Worm (Caenorhabditis elegans) whole organism, mixed stage, embryonic: ENCODE results near the gene tag-51.

ENCODE experiments used
- M03D4.4 ChIP-seq: sonication (generic microtip); optimal IDR thresholded peaks from 2 replicates; lab custom pipeline; 2017; ENCODE audit warnings: mild to moderate bottlenecking, missing genetic modification characterization, missing compliant biosample characterization
- bed-3 ChIP-seq: fragments of 200-800 bp; sonication (Bioruptor generic); optimal IDR thresholded peaks from 3 replicates; lab custom pipeline; 2018; ENCODE audit warnings: mild to moderate bottlenecking, missing genetic modification characterization, moderate library complexity, missing compliant biosample characterization
- blmp-1 ChIP-seq: fragments of 150-350 bp; optimal IDR thresholded peaks from 2 replicates; lab custom pipeline; 2014; ENCODE audit warnings: missing biosample characterization, missing genetic modification characterization
- ceh-39 ChIP-seq: fragments of 150-350 bp; optimal IDR thresholded peaks from 2 replicates; lab custom pipeline; 2014; ENCODE audit warnings: missing biosample characterization, missing genetic modification characterization
- ceh-43 ChIP-seq: fragments of 200-800 bp; sonication (Bioruptor generic); optimal IDR thresholded peaks from 2 replicates; lab custom pipeline; 2018; ENCODE audit warnings: mild to moderate bottlenecking, missing genetic modification characterization, moderate library complexity, missing compliant biosample characterization
- ces-1 ChIP-seq: fragments of 150-350 bp; optimal IDR thresholded peaks from 2 replicates; lab custom pipeline; 2014; ENCODE audit warnings: missing biosample characterization, missing genetic modification reagents, missing genetic modification characterization
- cnd-1 ChIP-seq: fragments of 200-800 bp; sonication (Bioruptor generic); optimal IDR thresholded peaks from 2 replicates; lab custom pipeline; 2018; ENCODE audit warnings: mild to moderate bottlenecking, missing genetic modification characterization, missing compliant biosample characterization
- drap-1 ChIP-seq: fragments of 200-800 bp; sonication (Bioruptor generic); optimal IDR thresholded peaks from 3 replicates; lab custom pipeline; 2018; ENCODE audit warnings: mild to moderate bottlenecking, missing genetic modification characterization, missing compliant biosample characterization
- elt-1 ChIP-seq: sonication (generic microtip); optimal IDR thresholded peaks from 2 replicates; lab custom pipeline; 2017; ENCODE audit warnings: missing genetic modification characterization, mild to moderate bottlenecking, missing compliant biosample characterization, antibody characterized with exemption, moderate library complexity, borderline replicate concordance; ENCODE audit not compliant: insufficient read depth
- elt-3 ChIP-seq: fragments of 150-350 bp; optimal IDR thresholded peaks from 2 replicates; lab custom pipeline; 2014; ENCODE audit warnings: missing biosample characterization, missing genetic modification characterization
- flh-1 ChIP-seq: fragments of 200-800 bp; sonication (Bioruptor generic); optimal IDR thresholded peaks from 2 replicates; lab custom pipeline; 2018; ENCODE audit warnings: mild to moderate bottlenecking, missing genetic modification characterization, moderate library complexity, missing compliant biosample characterization
- ham-2 ChIP-seq: fragments of 200-800 bp; sonication (Bioruptor generic); optimal IDR thresholded peaks from 2 replicates; lab custom pipeline; 2018; ENCODE audit warnings: mild to moderate bottlenecking, missing genetic modification characterization, missing compliant biosample characterization
- hlh-1 ChIP-seq: fragments of 150-350 bp; optimal IDR thresholded peaks from 2 replicates; lab custom pipeline; 2014; ENCODE audit warnings: missing biosample characterization, missing genetic modification reagents, missing genetic modification characterization
- lin-13 ChIP-seq: fragments of 150-350 bp; optimal IDR thresholded peaks from 2 replicates; lab custom pipeline; 2014; ENCODE audit warnings: missing biosample characterization, missing genetic modification characterization
- lin-32 ChIP-seq: fragments of 200-800 bp; sonication (Bioruptor generic); optimal IDR thresholded peaks from 2 replicates; lab custom pipeline; 2018; ENCODE audit warnings: mild to moderate bottlenecking, missing genetic modification characterization, missing compliant biosample characterization
- lsy-2 ChIP-seq: fragments of 150-350 bp; optimal IDR thresholded peaks from 2 replicates; lab custom pipeline; 2014; ENCODE audit warnings: missing biosample characterization, missing genetic modification characterization
- mab-5 ChIP-seq: fragments of 150-350 bp; optimal IDR thresholded peaks from 2 replicates; lab custom pipeline; 2014; ENCODE audit warnings: missing biosample characterization, missing genetic modification characterization
- mls-2 ChIP-seq: sonication (generic microtip); optimal IDR thresholded peaks from 2 replicates; lab custom pipeline; 2016; ENCODE audit warnings: mild to moderate bottlenecking, missing genetic modification characterization, moderate library complexity, missing compliant biosample characterization
- nhr-12 ChIP-seq: fragments of 150-350 bp; optimal IDR thresholded peaks from 2 replicates; lab custom pipeline; 2014; ENCODE audit warnings: missing biosample characterization, missing genetic modification characterization
- nhr-237 ChIP-seq: fragments of 150-350 bp; optimal IDR thresholded peaks from 2 replicates; lab custom pipeline; 2014; ENCODE audit warnings: missing biosample characterization, missing genetic modification characterization
- nhr-28 ChIP-seq: fragments of 150-350 bp; optimal IDR thresholded peaks from 2 replicates; lab custom pipeline; 2014; ENCODE audit warnings: missing biosample characterization, missing genetic modification characterization
- nhr-76 ChIP-seq: sonication (generic microtip); optimal IDR thresholded peaks from 2 replicates; lab custom pipeline; 2017; ENCODE audit warnings: missing biosample characterization, missing genetic modification characterization
- pha-4 ChIP-seq: fragments of 150-350 bp; optimal IDR thresholded peaks from 2 replicates; lab custom pipeline; 2018; ENCODE audit warnings: missing biosample characterization, missing genetic modification reagents, missing genetic modification characterization
- sem-2 ChIP-seq: fragments of 200-800 bp; sonication (Bioruptor generic); optimal IDR thresholded peaks from 2 replicates; lab custom pipeline; 2018; ENCODE audit warnings: mild to moderate bottlenecking, missing genetic modification characterization, missing compliant biosample characterization
- snpc-4 ChIP-seq: fragments of 150-350 bp; optimal IDR thresholded peaks from 2 replicates; lab custom pipeline; 2014; ENCODE audit warnings: missing biosample characterization, missing genetic modification characterization
- tbx-8 ChIP-seq: fragments of 200-800 bp; sonication (Bioruptor generic); optimal IDR thresholded peaks from 2 replicates; lab custom pipeline; 2018; ENCODE audit warnings: mild to moderate bottlenecking, missing genetic modification characterization, moderate library complexity, missing compliant biosample characterization
- unc-120 ChIP-seq: sonication (generic microtip); optimal IDR thresholded peaks from 2 replicates; lab custom pipeline; 2017; ENCODE audit warnings: missing genetic modification characterization, missing compliant biosample characterization; ENCODE audit not compliant: poor library complexity, severe bottlenecking
- unc-39 ChIP-seq: fragments of 150-350 bp; optimal IDR thresholded peaks from 2 replicates; lab custom pipeline; 2014; ENCODE audit warnings: missing biosample characterization, missing genetic modification characterization
- unc-62 ChIP-seq: fragments of 150-350 bp; optimal IDR thresholded peaks from 2 replicates; lab custom pipeline; 2014; ENCODE audit warnings: missing biosample characterization, missing genetic modification reagents, missing genetic modification characterization
- zip-8 ChIP-seq: fragments of 150-350 bp; optimal IDR thresholded peaks from 2 replicates; lab custom pipeline; 2014; ENCODE audit warnings: missing biosample characterization, missing genetic modification characterization
- ztf-11 ChIP-seq: fragments of 150-350 bp; optimal IDR thresholded peaks from 2 replicates; lab custom pipeline; 2014; ENCODE audit warnings: missing biosample characterization, missing genetic modification characterization

The tag-51 gene

DNA sequence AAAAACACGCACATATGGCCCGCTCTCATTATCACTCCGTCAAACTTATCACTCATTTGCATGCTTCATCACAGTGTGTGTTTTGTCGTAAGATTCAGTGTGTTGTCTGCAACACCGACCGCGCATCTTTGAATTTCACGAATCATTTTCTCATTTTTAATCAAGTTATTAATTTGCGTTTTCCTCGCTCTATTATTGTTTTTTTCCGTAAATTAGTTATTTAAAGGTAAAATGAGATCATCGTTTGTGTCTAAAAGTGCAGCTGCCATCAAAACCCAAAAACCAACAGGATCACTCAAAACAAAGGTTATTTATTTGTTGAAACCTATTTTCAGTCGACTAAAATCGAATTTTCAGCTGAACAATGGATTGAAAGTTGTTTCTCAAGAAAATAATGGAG, 25.6 kb downstream of the tag-51 start, which contains the start of the genes T24C4.5 and ucr-2.3:
Gene T24C4.5 (minus strand): TSS at position 101 of the 400 bp plus-strand sequence.
Gene ucr-2.3 (plus strand): TSS at position 227 of the 400 bp plus-strand sequence.
- TF ChIP-seq pha-4 (no peak), nhr-28 (no peak), elt-3 (no peak), unc-120 (tag; lab: Kevin White, UChicago) (no peak), lin-32 (GFP tag; lab: Kevin White, UChicago) (no peak), ham-2 (GFP tag; lab: Kevin White, UChicago) (no peak), nhr-237 (tag; lab: Kevin White, UChicago) (no peak), zip-8 (tag; lab: Kevin White, UChicago) (no peak), snpc-4 (tag; lab: Kevin White, UChicago) (no peak), elt-1 (tag; lab: Kevin White, UChicago) (no peak), ceh-39 (tag; lab: Kevin White, UChicago) (no peak), hlh-1 (no peak), ztf-11 (tag; lab: Kevin White, UChicago) (no peak), tbx-8 (GFP tag; lab: Kevin White, UChicago) (no peak), drap-1 (GFP tag; lab: Kevin White, UChicago) (no peak), blmp-1 (tag; lab: Kevin White, UChicago) (no peak), sem-2 (GFP tag; lab: Kevin White, UChicago) (no peak), nhr-12 (tag; lab: Kevin White, UChicago) (no peak), flh-1 (GFP tag; lab: Kevin White, UChicago) (no peak), ceh-43 (GFP tag; lab: Kevin White, UChicago) (no peak)

ce11 chrIII:880840-881239, 26.8 kb downstream of the tag-51 start:
- TF ChIP-seq unc-39 (no peak), mab-5 (tag; lab: Kevin White, UChicago) (no peak), flh-1 (GFP tag; lab: Kevin White, UChicago) (no peak), ztf-11 (tag; lab: Kevin White, UChicago) (no peak), elt-3 (no peak), pha-4 (no peak), unc-120 (tag; lab: Kevin White, UChicago) (no peak), lin-13 (tag; lab: Kevin White, UChicago) (no peak), ces-1 (GFP tag; lab: Kevin White, UChicago) (no peak)

ce11 chrIII:881460-881859, 27.4 kb downstream of the tag-51 start:
- no peak for TF ChIP-seq bed-3 (GFP tag; lab: Kevin White, UChicago)
- TF ChIP-seq cnd-1 (tag; lab: Kevin White, UChicago) = no peak
- no peak for TF ChIP-seq tbx-8 (GFP tag; lab: Kevin White, UChicago)
- TF ChIP-seq, all 35 proteins: peak for 0

DNA sequence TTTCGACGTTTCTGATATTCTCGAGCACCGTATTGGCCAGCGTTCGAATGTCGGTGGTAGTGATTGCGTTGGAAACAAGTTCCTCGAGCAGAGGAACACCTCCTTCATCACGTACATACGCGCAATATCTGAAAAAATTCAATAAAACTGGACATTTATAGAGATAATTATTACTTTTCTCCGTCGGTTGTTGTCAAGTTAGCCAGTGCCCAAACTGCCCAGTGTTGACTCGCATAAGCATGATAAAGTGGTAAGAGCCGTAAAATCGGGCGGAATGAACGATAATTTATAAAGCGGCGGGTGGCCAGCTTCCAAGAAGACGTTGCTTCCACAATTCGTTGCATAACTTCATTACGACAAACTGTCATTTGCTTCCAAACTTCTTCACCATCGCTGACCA, 29.6 kb downstream of the tag-51 start:
- TF ChIP-seq drap-1 (GFP tag; lab: Kevin White, UChicago) (no peak), blmp-1 (tag; lab: Kevin White, UChicago) (no peak), ceh-43 (GFP tag; lab: Kevin White, UChicago) (no peak), mab-5 (tag; lab: Kevin White, UChicago) (no peak), ces-1 (GFP tag; lab: Kevin White, UChicago) (no peak)
- TF ChIP-seq, all 35 proteins: peak for 0

DNA sequence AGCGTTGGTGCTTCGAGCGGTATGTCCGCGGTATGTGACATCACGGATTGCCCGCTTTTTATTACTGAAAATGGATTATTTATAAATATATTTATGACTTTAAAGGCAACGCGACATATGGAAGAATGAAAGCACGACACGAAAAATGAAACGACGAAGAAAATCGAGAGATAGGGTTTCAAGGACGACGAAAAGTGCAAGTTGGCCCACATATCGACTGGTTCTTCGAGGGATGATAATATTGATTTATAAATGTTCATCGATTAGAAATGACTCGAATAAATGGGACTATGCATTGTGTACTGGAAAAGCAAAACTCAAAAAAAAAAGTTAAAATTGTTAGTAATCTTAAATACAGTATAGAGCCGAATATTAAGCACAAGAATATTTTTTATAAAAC, 32.7 kb downstream of the tag-51 start, which contains the start of gene zer-1:
Gene zer-1 (minus strand): TSS at position 68 of the 400 bp plus-strand sequence.
- no peak for TF ChIP-seq nhr-28
- no peak for TF ChIP-seq mls-2 (tag; lab: Kevin White, UChicago)
- no peak for TF ChIP-seq ceh-43 (GFP tag; lab: Kevin White, UChicago)
- TF ChIP-seq ztf-11 (tag; lab: Kevin White, UChicago) = no peak
- no peak for TF ChIP-seq elt-1 (tag; lab: Kevin White, UChicago)
- TF ChIP-seq lsy-2 (tag; lab: Kevin White, UChicago) = no peak
- TF ChIP-seq sem-2 (GFP tag; lab: Kevin White, UChicago) = no peak

- TF ChIP-seq M03D4.4 (tag; lab: Kevin White, UChicago) (no peak), unc-120 (tag; lab: Kevin White, UChicago) (peak; percentile 41), ham-2 (GFP tag; lab: Kevin White, UChicago) (peak; percentile 23), elt-1 (tag; lab: Kevin White, UChicago) (no peak), nhr-28 (no peak), ces-1 (GFP tag; lab: Kevin White, UChicago) (peak; percentile 63), mls-2 (tag; lab: Kevin White, UChicago) (peak; percentile 60), blmp-1 (tag; lab: Kevin White, UChicago) (peak; percentile 49), pha-4 (peak; percentile 24), hlh-1 (no peak), ceh-39 (tag; lab: Kevin White, UChicago) (peak; percentile 32), lin-32 (GFP tag; lab: Kevin White, UChicago) (no peak), lsy-2 (tag; lab: Kevin White, UChicago) (peak; percentile 21), nhr-76 (peak; percentile 34), lin-13 (tag; lab: Kevin White, UChicago) (no peak), unc-62 (GFP tag; lab: Kevin White, UChicago) (peak; percentile 16)
- TF ChIP-seq, all 35 proteins: peak for 10
Measured at ce11 chrIII:887874-888299, 33.9 kb downstream of the tag-51 start.
